Worm (Caenorhabditis elegans) whole organism, L4 larva: ENCODE data around the gene nhr-124.
A peak's percentile ranks its signal among the peaks of the same experiment; 100 is the strongest.

Experiments
- F10B5.3 ChIP-seq: sonication (generic microtip); optimal IDR thresholded peaks from 2 replicates; lab custom pipeline; 2016; ENCODE audit warnings: mild to moderate bottlenecking, missing genetic modification characterization, missing compliant biosample characterization
- F49E8.2 ChIP-seq: sonication (generic microtip); optimal IDR thresholded peaks from 2 replicates; lab custom pipeline; 2016; ENCODE audit warnings: missing compliant biosample characterization, mild to moderate bottlenecking, missing genetic modification characterization, borderline replicate concordance
- T20F7.1 ChIP-seq: fragments of 200-800 bp; sonication (Bioruptor generic); optimal IDR thresholded peaks from 2 replicates; lab custom pipeline; 2018; ENCODE audit warnings: mild to moderate bottlenecking, missing genetic modification characterization, missing compliant biosample characterization
- ZK337.2 ChIP-seq: fragments of 200-800 bp; sonication (Bioruptor generic); IDR thresholded peaks from 2 replicates; pipeline ENCODE4 v1.3.6; 2022; ENCODE audit warnings: missing genetic modification reagents, missing genetic modification characterization, missing compliant biosample characterization
- ceh-20 ChIP-seq: fragments of 200-800 bp; sonication (Bioruptor generic); IDR thresholded peaks from 2 replicates; pipeline ENCODE4 v1.3.6; 2022; ENCODE audit warnings: missing genetic modification reagents, missing genetic modification characterization, missing compliant biosample characterization
- ceh-44 ChIP-seq: fragments of 200-800 bp; sonication (Bioruptor generic); IDR thresholded peaks from 2 replicates; pipeline ENCODE4 v1.3.6; 2022; ENCODE audit warnings: missing genetic modification reagents, missing genetic modification characterization, missing compliant biosample characterization
- ces-1 ChIP-seq: fragments of 150-350 bp; sonication (generic microtip); optimal IDR thresholded peaks from 4 replicates; lab custom pipeline; 2014; ENCODE audit warnings: missing biosample characterization, missing genetic modification reagents, missing genetic modification characterization
- daf-16 ChIP-seq, 3 experiments: sonication (generic microtip); optimal IDR thresholded peaks; 2 replicates each; lab custom pipeline; 2016 to 2017; ENCODE audit warnings: missing genetic modification characterization in 3 of 3, missing genetic modification reagents in 3 of 3, mild to moderate bottlenecking in 2 of 3, missing compliant biosample characterization in 2 of 3, missing biosample characterization in 1 of 3, moderate library complexity in 1 of 3
- dmd-8 ChIP-seq: fragments of 200-800 bp; sonication (Bioruptor generic); IDR thresholded peaks from 2 replicates; pipeline ENCODE4 v1.3.6; 2022; ENCODE audit warnings: missing genetic modification characterization, missing compliant biosample characterization
- dpl-1 ChIP-seq: fragments of 150-350 bp; optimal IDR thresholded peaks from 2 replicates; lab custom pipeline; 2014; ENCODE audit warnings: missing biosample characterization, missing genetic modification reagents, missing genetic modification characterization
- fos-1 ChIP-seq: fragments of 150-350 bp; optimal IDR thresholded peaks from 2 replicates; lab custom pipeline; 2014; ENCODE audit warnings: missing biosample characterization, missing genetic modification characterization
- gei-8 ChIP-seq: fragments of 200-800 bp; sonication (Bioruptor generic); optimal IDR thresholded peaks from 2 replicates; lab custom pipeline; 2018; ENCODE audit warnings: mild to moderate bottlenecking, missing genetic modification characterization, missing compliant biosample characterization
- hif-1 ChIP-seq, 2 experiments: sonication (generic microtip); optimal IDR thresholded peaks; 2 replicates each; lab custom pipeline; 2016 to 2017; ENCODE audit warnings: missing compliant biosample characterization in 2 of 2, missing genetic modification characterization in 2 of 2, missing genetic modification reagents in 2 of 2, missing genotype in 2 of 2, mild to moderate bottlenecking in 1 of 2
- hlh-11 ChIP-seq: fragments of 200-800 bp; sonication (Bioruptor generic); optimal IDR thresholded peaks from 2 replicates; lab custom pipeline; 2018; ENCODE audit warnings: mild to moderate bottlenecking, missing genetic modification characterization, missing compliant biosample characterization
- hlh-30 ChIP-seq: sonication (generic microtip); optimal IDR thresholded peaks from 2 replicates; lab custom pipeline; 2017; ENCODE audit warnings: antibody characterized with exemption, mild to moderate bottlenecking, missing genetic modification characterization, missing compliant biosample characterization; ENCODE audit not compliant: insufficient read depth
- hmg-1.1 ChIP-seq: fragments of 200-800 bp; sonication (Bioruptor generic); IDR thresholded peaks from 2 replicates; pipeline ENCODE4 v1.3.6; 2022; ENCODE audit warnings: missing genetic modification reagents, missing genetic modification characterization, missing compliant biosample characterization
- lim-7 ChIP-seq: fragments of 200-800 bp; sonication (Bioruptor generic); IDR thresholded peaks from 2 replicates; pipeline ENCODE4 v1.3.6; 2022; ENCODE audit warnings: missing genetic modification characterization, missing compliant biosample characterization
- lin-38 ChIP-seq: fragments of 200-800 bp; sonication (Bioruptor generic); IDR thresholded peaks from 2 replicates; pipeline ENCODE4 v1.3.6; 2022; ENCODE audit warnings: missing genetic modification reagents, missing genetic modification characterization, missing compliant biosample characterization
- madf-5 ChIP-seq, 2 experiments: fragments of 200-800 bp; sonication (Bioruptor generic); IDR thresholded peaks; 2 replicates each; pipeline ENCODE4 v1.3.6; 2022; ENCODE audit warnings: missing compliant biosample characterization in 2 of 2, missing genetic modification characterization in 2 of 2
- mes-2 ChIP-seq: sonication (generic microtip); optimal IDR thresholded peaks from 2 replicates; lab custom pipeline; 2016; ENCODE audit warnings: missing genotype, mild to moderate bottlenecking, missing genetic modification characterization, missing compliant biosample characterization; ENCODE audit not compliant: poor library complexity, severe bottlenecking
- nhr-10 ChIP-seq: fragments of 150-350 bp; optimal IDR thresholded peaks from 2 replicates; lab custom pipeline; 2014; ENCODE audit warnings: missing biosample characterization, missing genetic modification characterization
- nhr-28 ChIP-seq: fragments of 150-350 bp; optimal IDR thresholded peaks from 2 replicates; lab custom pipeline; 2014; ENCODE audit warnings: missing biosample characterization, missing genetic modification characterization
- pha-4 ChIP-seq, 2 experiments: fragments of 150-350 bp in 1 of 2; fragments of 200-800 bp in 1 of 2; sonication (Bioruptor generic) in 1 of 2; IDR thresholded peaks in 1 of 2; optimal IDR thresholded peaks in 1 of 2; 2 replicates each; pipeline versions ENCODE4 v1.3.6 to Lab custom; 2014 to 2022; ENCODE audit warnings: missing genetic modification characterization in 2 of 2, missing genetic modification reagents in 2 of 2, missing biosample characterization in 1 of 2, missing compliant biosample characterization in 1 of 2
- php-3 ChIP-seq: fragments of 200-800 bp; sonication (Bioruptor generic); IDR thresholded peaks from 2 replicates; pipeline ENCODE4 v1.3.6; 2022; ENCODE audit warnings: missing genetic modification reagents, missing genetic modification characterization, missing compliant biosample characterization
- pqm-1 ChIP-seq: sonication (generic microtip); optimal IDR thresholded peaks from 2 replicates; lab custom pipeline; 2017; ENCODE audit warnings: missing biosample characterization, missing genetic modification characterization
- set-16 ChIP-seq: fragments of 200-800 bp; sonication (Bioruptor generic); IDR thresholded peaks from 2 replicates; pipeline ENCODE4 v1.3.6; 2022; ENCODE audit warnings: missing genetic modification reagents, missing genetic modification characterization, missing compliant biosample characterization
- skn-1 ChIP-seq: fragments of 150-350 bp; optimal IDR thresholded peaks from 2 replicates; lab custom pipeline; 2014; ENCODE audit warnings: missing biosample characterization, missing genetic modification characterization
- snpc-4 ChIP-seq: fragments of 150-350 bp; optimal IDR thresholded peaks from 2 replicates; lab custom pipeline; 2014; ENCODE audit warnings: missing biosample characterization, missing genetic modification characterization
- spr-3 ChIP-seq: fragments of 200-800 bp; sonication (Bioruptor generic); optimal IDR thresholded peaks from 2 replicates; lab custom pipeline; 2018; ENCODE audit warnings: mild to moderate bottlenecking, missing genetic modification characterization, missing compliant biosample characterization
- tra-1 ChIP-seq: fragments of 200-800 bp; sonication (Bioruptor generic); IDR thresholded peaks from 2 replicates; pipeline ENCODE4 v1.3.6; 2022; ENCODE audit warnings: missing genetic modification reagents, missing genetic modification characterization, missing compliant biosample characterization
- unc-62 ChIP-seq, 3 experiments: fragments of 150-350 bp in 1 of 3; sonication (generic microtip); optimal IDR thresholded peaks in 2 of 3; peaks in 1 of 3; 1 replicate in 1 of 3; 2 replicates in 2 of 3; lab custom pipeline; 2014 to 2017; ENCODE audit warnings: missing biosample characterization in 3 of 3, missing genetic modification characterization in 3 of 3, missing genetic modification reagents in 3 of 3, missing genotype in 1 of 3
- zag-1 ChIP-seq: fragments of 150-350 bp; optimal IDR thresholded peaks from 2 replicates; lab custom pipeline; 2014; ENCODE audit warnings: missing biosample characterization, missing genetic modification characterization
- zfp-3 ChIP-seq: fragments of 200-800 bp; sonication (Bioruptor generic); conservative IDR thresholded peaks from 2 replicates; pipeline ENCODE4 v1.3.6; 2022; ENCODE audit warnings: missing genetic modification reagents, missing genetic modification characterization, missing compliant biosample characterization
- zip-11 ChIP-seq: fragments of 200-800 bp; sonication (Bioruptor generic); IDR thresholded peaks from 2 replicates; pipeline ENCODE4 v1.3.6; 2022; ENCODE audit warnings: missing genetic modification characterization, missing compliant biosample characterization
- ztf-7 ChIP-seq: fragments of 150-350 bp; optimal IDR thresholded peaks from 2 replicates; lab custom pipeline; 2014; ENCODE audit warnings: missing biosample characterization, missing genetic modification characterization

nhr-124 gene

ce11 chrV:3894661-3895060 is 8.7 kb upstream of the nhr-124 start, which contains the start of gene sre-9 (continued):
- no peak for TF ChIP-seq pha-4 (GFP tag; IDR thresholded peaks at IDR 0.05; lab: Robert Waterston, UW)
- no peak for TF ChIP-seq pha-4 (tag; optimal IDR thresholded peaks at IDR 0.05; lab: Kevin White, UChicago)
- no peak for TF ChIP-seq F10B5.3
- no peak for TF ChIP-seq unc-62 (GFP tag; optimal IDR thresholded peaks at IDR 0.05 in 1 of 2; lab: Kevin White, UChicago)
- TF ChIP-seq unc-62 (tag; optimal IDR thresholded peaks at IDR 0.05; lab: Kevin White, UChicago), result no peak

ce11 chrV:3892361-3892904 is 6.4 kb upstream of the nhr-124 start, which contains the start of gene C17E7.4:
Gene C17E7.4 (plus strand): TSS chrV:3892854.
- TF ChIP-seq zfp-3 (GFP tag; lab: Robert Waterston, UW), result no peak
- TF ChIP-seq skn-1, result no peak

- no peak for TF ChIP-seq spr-3 (GFP tag; lab: Kevin White, UChicago)
- no peak for TF ChIP-seq zip-11 (GFP tag; lab: Robert Waterston, UW)
- no peak for TF ChIP-seq ZK337.2 (GFP tag; lab: Robert Waterston, UW)
- TF ChIP-seq T20F7.1, result no peak
- TF ChIP-seq set-16 (GFP tag; lab: Robert Waterston, UW), result no peak
- no peak for TF ChIP-seq ces-1
- no peak for TF ChIP-seq snpc-4 (tag; lab: Kevin White, UChicago)
- TF ChIP-seq dpl-1 (GFP tag; lab: Kevin White, UChicago), result no peak
These were observed 5.9 kb upstream of the nhr-124 start, which contains the start of gene C17E7.12 for ce11 chrV:3891919-3892318. Gene C17E7.12 (minus strand): TSS chrV:3892019.

ce11 chrV:3890761-3891160 is 4.8 kb upstream of the nhr-124 start, which contains the start of gene C17E7.9:
Gene C17E7.9 (minus strand): TSS chrV:3890861.
- TF ChIP-seq fos-1 (tag; lab: Kevin White, UChicago) (no peak), F49E8.2 (no peak), ceh-20 (GFP tag; lab: Robert Waterston, UW) (no peak), mes-2 (tag; lab: Kevin White, UChicago) (no peak), nhr-10 (tag; lab: Kevin White, UChicago) (no peak), tra-1 (no peak), ztf-7 (tag; lab: Kevin White, UChicago) (no peak), dpl-1 (GFP tag; lab: Kevin White, UChicago) (no peak), gei-8 (GFP tag; lab: Kevin White, UChicago) (no peak), ces-1 (no peak), lim-7 (no peak), madf-5 (GFP tag; IDR thresholded peaks at IDR 0.05; lab: Robert Waterston, UW) (no peak), hif-1 (tag; optimal IDR thresholded peaks at IDR 0.05; lab: Kevin White, UChicago) (no peak), hmg-1.1 (no peak), zag-1 (tag; lab: Kevin White, UChicago) (no peak), ceh-44 (GFP tag; lab: Robert Waterston, UW) (no peak), hlh-11 (no peak), lin-38 (no peak), php-3 (no peak), hlh-30 (no peak)

ce11 chrV:3889113-3889512 is 3.1 kb upstream of the nhr-124 start, which contains the start of gene C17E7.13:
Gene C17E7.13 (minus strand): TSS chrV:3889288.
- TF ChIP-seq daf-16 (GFP tag; optimal IDR thresholded peaks at IDR 0.05; lab: Kevin White, UChicago) (no peak), daf-16 (tag; optimal IDR thresholded peaks at IDR 0.05; lab: Kevin White, UChicago) (peak; percentile 49), nhr-28 (tag; lab: Kevin White, UChicago) (peak; percentile 39), dmd-8 (no peak), pqm-1 (tag; lab: Kevin White, UChicago) (peak; percentile 61)
